Worm (Caenorhabditis elegans): ENCODE data around the gene C32D5.4.

DNA sequence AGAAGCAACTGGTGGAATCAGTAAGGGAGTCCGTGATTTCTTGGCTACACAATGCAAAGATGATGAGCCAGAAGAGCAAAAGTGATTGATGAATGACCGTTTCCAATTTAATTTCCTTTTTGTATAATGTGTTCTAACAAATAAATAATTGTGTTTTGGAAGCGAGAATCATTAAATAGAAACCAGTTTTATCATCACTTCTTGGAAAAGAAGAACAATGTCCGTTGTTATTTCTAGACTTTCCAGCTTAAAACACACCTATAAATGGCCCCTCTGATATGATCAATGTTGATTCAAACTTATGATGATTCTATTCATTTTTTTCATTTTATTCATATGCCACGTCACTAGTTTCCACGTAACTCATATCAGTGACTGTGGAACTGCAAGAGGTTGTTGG, 16.8 kb downstream of the C32D5.4 start, which contains the start of gene C29F5.8:
- TF ChIP-seq snpc-4 (tag; optimal IDR thresholded peaks at IDR 0.05) (no peak), ceh-16 (tag; optimal IDR thresholded peaks at IDR 0.05) (no peak), lin-13 (GFP tag; optimal IDR thresholded peaks at IDR 0.05) (no peak), fos-1 (tag; optimal IDR thresholded peaks at IDR 0.05) (no peak), ztf-11 (tag; optimal IDR thresholded peaks at IDR 0.05) (no peak)

Data from whole organism, L2 larva.